Worm (Caenorhabditis elegans): Measurements from ENCODE around the gene Y49F6B.6.

Gene Y49F6B.6

ce11 chrII:3518961-3519544, 46.1 kb downstream of the Y49F6B.6 start, which contains the start of gene clec-126 (continued):
- TF ChIP-seq ces-1 (GFP tag; optimal IDR thresholded peaks at IDR 0.05) (no peak), dpl-1 (GFP tag; optimal IDR thresholded peaks at IDR 0.05) (peak in 2 of 3 experiments; percentile 46 to 49), ets-5 (GFP tag; IDR thresholded peaks at IDR 0.05) (no peak), unc-98 (GFP tag; IDR thresholded peaks at IDR 0.05) (no peak), elt-2 (tag; optimal IDR thresholded peaks at IDR 0.05) (peak; percentile 65), mef-2 (tag; optimal IDR thresholded peaks at IDR 0.05) (peak; percentile 15), nhr-11 (tag; optimal IDR thresholded peaks at IDR 0.05) (no peak), nhr-71 (tag; optimal IDR thresholded peaks at IDR 0.05) (peak; percentile 81), swsn-7 (tag; optimal IDR thresholded peaks at IDR 0.05) (peak; percentile 65), F16B12.6 (tag; optimal IDR thresholded peaks at IDR 0.05) (peak; percentile 28), unc-62 (GFP tag; optimal IDR thresholded peaks at IDR 0.05) (no peak), fkh-4 (tag; optimal IDR thresholded peaks at IDR 0.05; ENCODE audit: borderline replicate concordance) (no peak), lir-3 (tag; optimal IDR thresholded peaks at IDR 0.05; ENCODE audit: poor library complexity) (peak; percentile 39), nhr-19 (GFP tag; conservative IDR thresholded peaks at IDR 0.05) (peak; percentile 65), mdl-1 (tag; optimal IDR thresholded peaks at IDR 0.05) (peak in 1 of 2 experiments; percentile 50), ztf-4 (tag; optimal IDR thresholded peaks at IDR 0.05) (peak; percentile 64), dsc-1 (tag; optimal IDR thresholded peaks at IDR 0.05) (peak; percentile 62), lin-15B (tag; optimal IDR thresholded peaks at IDR 0.05) (peak; percentile 24), C16A3.4 (tag; optimal IDR thresholded peaks at IDR 0.05) (peak; percentile 57), hpl-2 (GFP tag; optimal IDR thresholded peaks at IDR 0.05) (no peak), grh-1 (GFP tag; IDR thresholded peaks at IDR 0.05) (peak; percentile 7; the same call in 1 of the 2 replicates), pqm-1 (tag; optimal IDR thresholded peaks at IDR 0.05) (no peak), mep-1 (tag; optimal IDR thresholded peaks at IDR 0.05) (peak; percentile 71), ztf-11 (tag; optimal IDR thresholded peaks at IDR 0.05) (peak in 1 of 2 experiments; percentile 52), efl-3 (GFP tag; optimal IDR thresholded peaks at IDR 0.05) (no peak), nhr-77 (tag; optimal IDR thresholded peaks at IDR 0.05) (peak; percentile 69), snpc-4 (tag; optimal IDR thresholded peaks at IDR 0.05) (no peak), skn-1 (tag; optimal IDR thresholded peaks at IDR 0.05) (peak; percentile 47), ceh-88 (GFP tag; IDR thresholded peaks at IDR 0.05) (0 out of 2 replicates have a peak, but pooled peaks have one; percentile 33), lsy-2 (tag; optimal IDR thresholded peaks at IDR 0.05) (peak; percentile 68 to 81), egl-13 (tag; optimal IDR thresholded peaks at IDR 0.05) (peak; percentile 45), lin-39 (tag; optimal IDR thresholded peaks at IDR 0.05) (no peak), hlh-4 (tag; optimal IDR thresholded peaks at IDR 0.05) (no peak), ceh-63 (GFP tag; optimal IDR thresholded peaks at IDR 0.05) (no peak), snu-23 (GFP tag; optimal IDR thresholded peaks at IDR 0.05) (peak; percentile 87), egl-27 (tag; optimal IDR thresholded peaks at IDR 0.05) (peak in 1 of 2 experiments; percentile 35)

- no peak for TF ChIP-seq aha-1 (tag; optimal IDR thresholded peaks at IDR 0.05)
- no peak for TF ChIP-seq egl-27 (tag; optimal IDR thresholded peaks at IDR 0.05)
- TF ChIP-seq unc-62 (GFP tag; optimal IDR thresholded peaks at IDR 0.05), result no peak
- no peak for TF ChIP-seq fkh-4 (tag; optimal IDR thresholded peaks at IDR 0.05; ENCODE audit: borderline replicate concordance)
- no peak for TF ChIP-seq ama-1 (optimal IDR thresholded peaks at IDR 0.05)
- TF ChIP-seq pqm-1 (tag; optimal IDR thresholded peaks at IDR 0.05), result no peak
- TF ChIP-seq lin-35 (GFP tag; optimal IDR thresholded peaks at IDR 0.05), result peak; percentile 22 to 69
- TF ChIP-seq ces-1 (GFP tag; optimal IDR thresholded peaks at IDR 0.05), result no peak
- TF ChIP-seq nhr-47 (tag; optimal IDR thresholded peaks at IDR 0.05), result peak; percentile 84
- TF ChIP-seq egl-13 (tag; optimal IDR thresholded peaks at IDR 0.05), result peak; percentile 54
- TF ChIP-seq jun-1 (tag; optimal IDR thresholded peaks at IDR 0.05), result peak; percentile 30
- TF ChIP-seq mef-2 (tag; optimal IDR thresholded peaks at IDR 0.05), result no peak
- TF ChIP-seq mdl-1 (tag; optimal IDR thresholded peaks at IDR 0.05), result peak in 1 of 2 experiments; percentile 61
- TF ChIP-seq tlp-1 (tag; optimal IDR thresholded peaks at IDR 0.05), result no peak
- peak; percentile 32 for TF ChIP-seq lin-13 (GFP tag; optimal IDR thresholded peaks at IDR 0.05)
- no peak for TF ChIP-seq nhr-84 (tag; optimal IDR thresholded peaks at IDR 0.05)
- no peak for TF ChIP-seq nhr-12 (tag; optimal IDR thresholded peaks at IDR 0.05)
- peak; percentile 83 for TF ChIP-seq snu-23 (GFP tag; optimal IDR thresholded peaks at IDR 0.05)
- no peak for TF ChIP-seq nhr-11 (tag; optimal IDR thresholded peaks at IDR 0.05)
- peak in 1 of 2 experiments; percentile 56 for TF ChIP-seq ztf-11 (tag; optimal IDR thresholded peaks at IDR 0.05)
- peak; percentile 46 to 63 (median 62) for TF ChIP-seq ceh-82 (tag; optimal IDR thresholded peaks at IDR 0.05)
- no peak for TF ChIP-seq hlh-4 (tag; optimal IDR thresholded peaks at IDR 0.05)
- peak; percentile 10 for TF ChIP-seq unc-130 (tag; optimal IDR thresholded peaks at IDR 0.05)
- TF ChIP-seq ceh-63 (GFP tag; optimal IDR thresholded peaks at IDR 0.05), result no peak
- TF ChIP-seq sptf-1 (tag; optimal IDR thresholded peaks at IDR 0.05), result no peak
- peak; percentile 13 for TF ChIP-seq lin-15B (tag; optimal IDR thresholded peaks at IDR 0.05)
Measured at ce11 chrII:3520988-3521850, 48.3 kb downstream of the Y49F6B.6 start, which contains the start of gene W09G10.9. TSS of gene W09G10.9 (plus strand) at chrII:3521800.

Measured in whole organism, L1 larva.